Worm (Caenorhabditis elegans) whole organism, L1 larva: ENCODE measurements around the gene Y82E9BL.5.
"Not testable (repeated sequence)": the region's sequence is repeated elsewhere in the genome, so short reads cannot be mapped to it uniquely, and the experiment has no call there.

Source experiments
- C34B4.2 ChIP-seq: sonication (generic microtip); optimal IDR thresholded peaks from 2 replicates; lab custom pipeline; 2017; ENCODE audit warnings: mild to moderate bottlenecking, missing genetic modification characterization, missing compliant biosample characterization
- Y116A8C.19 ChIP-seq: sonication (generic microtip); optimal IDR thresholded peaks from 2 replicates; lab custom pipeline; 2016; ENCODE audit warnings: missing compliant biosample characterization, missing genetic modification characterization, borderline replicate concordance
- alr-1 ChIP-seq: fragments of 200-800 bp; sonication (Bioruptor generic); optimal IDR thresholded peaks from 2 replicates; lab custom pipeline; 2018; ENCODE audit warnings: borderline replicate concordance, mild to moderate bottlenecking, missing genetic modification characterization, missing compliant biosample characterization
- ceh-82 ChIP-seq, 3 experiments: fragments of 150-350 bp in 1 of 3; sonication (generic microtip) in 2 of 3; optimal IDR thresholded peaks; 2 replicates each; lab custom pipeline; 2014 to 2017; ENCODE audit warnings: missing biosample characterization in 3 of 3, missing genetic modification characterization in 3 of 3
- ceh-90 ChIP-seq: sonication (generic microtip); optimal IDR thresholded peaks from 2 replicates; lab custom pipeline; 2016; ENCODE audit warnings: missing genetic modification characterization, missing compliant biosample characterization
- ces-1 ChIP-seq: fragments of 150-350 bp; optimal IDR thresholded peaks from 2 replicates; lab custom pipeline; 2014; ENCODE audit warnings: missing biosample characterization, missing genetic modification reagents, missing genetic modification characterization
- dpl-1 ChIP-seq, 3 experiments: fragments of 150-350 bp in 2 of 3; sonication (generic microtip) in 1 of 3; optimal IDR thresholded peaks; 2 replicates each; lab custom pipeline; 2014 to 2017; ENCODE audit warnings: missing biosample characterization in 3 of 3, missing genetic modification characterization in 3 of 3, missing genetic modification reagents in 3 of 3
- dsc-1 ChIP-seq: sonication (generic microtip); optimal IDR thresholded peaks from 2 replicates; lab custom pipeline; 2016; ENCODE audit warnings: mild to moderate bottlenecking, missing genetic modification characterization, missing compliant biosample characterization
- efl-1 ChIP-seq, 4 experiments: fragments of 150-350 bp; optimal IDR thresholded peaks in 3 of 4; peaks in 1 of 4; 1 replicate in 1 of 4; 2 replicates in 3 of 4; lab custom pipeline; 2014; ENCODE audit warnings: missing biosample characterization in 2 of 4, missing genetic modification characterization in 2 of 4, missing genetic modification reagents in 2 of 4
- efl-3 ChIP-seq: fragments of 200-800 bp; sonication (Bioruptor generic); optimal IDR thresholded peaks from 2 replicates; lab custom pipeline; 2018; ENCODE audit warnings: mild to moderate bottlenecking, missing genetic modification characterization, missing compliant biosample characterization
- egl-13 ChIP-seq: sonication (generic microtip); optimal IDR thresholded peaks from 2 replicates; lab custom pipeline; 2016; ENCODE audit warnings: missing genotype, missing genetic modification reagents, missing genetic modification characterization, missing compliant biosample characterization
- egl-27 ChIP-seq, 2 experiments: fragments of 150-350 bp in 1 of 2; sonication (generic microtip); optimal IDR thresholded peaks; 3 replicates each; lab custom pipeline; 2017 to 2018; ENCODE audit warnings: missing biosample characterization in 2 of 2, missing genetic modification characterization in 2 of 2, missing genetic modification reagents in 2 of 2
- elt-2 ChIP-seq: sonication (generic microtip); optimal IDR thresholded peaks from 2 replicates; lab custom pipeline; 2016; ENCODE audit warnings: missing genetic modification characterization, mild to moderate bottlenecking, inconsistent platforms, missing compliant biosample characterization, missing genetic modification reagents
- fkh-8 ChIP-seq: sonication (generic microtip); optimal IDR thresholded peaks from 2 replicates; lab custom pipeline; 2016; ENCODE audit warnings: mild to moderate bottlenecking, missing genetic modification characterization, missing compliant biosample characterization
- lin-35 ChIP-seq, 2 experiments: fragments of 150-350 bp; optimal IDR thresholded peaks; 2 replicates each; lab custom pipeline; 2014; ENCODE audit warnings: missing biosample characterization in 2 of 2, missing genetic modification characterization in 2 of 2, missing genetic modification reagents in 2 of 2
- lin-39 ChIP-seq: fragments of 150-350 bp; optimal IDR thresholded peaks from 2 replicates; lab custom pipeline; 2014; ENCODE audit warnings: missing biosample characterization, missing genetic modification reagents, missing genetic modification characterization
- lir-3 ChIP-seq: sonication (generic microtip); optimal IDR thresholded peaks from 2 replicates; lab custom pipeline; 2016; ENCODE audit warnings: mild to moderate bottlenecking, missing genetic modification characterization, moderate library complexity, missing compliant biosample characterization; ENCODE audit not compliant: poor library complexity
- lsy-2 ChIP-seq, 2 experiments: fragments of 150-350 bp; optimal IDR thresholded peaks; 2 replicates each; lab custom pipeline; 2014; ENCODE audit warnings: missing biosample characterization in 2 of 2, missing genetic modification characterization in 2 of 2
- mab-9 ChIP-seq: fragments of 200-800 bp; sonication (Bioruptor generic); IDR thresholded peaks from 2 replicates; pipeline ENCODE4 v1.3.6; 2022; ENCODE audit warnings: missing genetic modification reagents, missing genetic modification characterization, missing compliant biosample characterization
- mef-2 ChIP-seq: fragments of 150-350 bp; optimal IDR thresholded peaks from 2 replicates; lab custom pipeline; 2014; ENCODE audit warnings: missing biosample characterization, missing genetic modification characterization
- nhr-28 ChIP-seq: fragments of 150-350 bp; optimal IDR thresholded peaks from 2 replicates; lab custom pipeline; 2014; ENCODE audit warnings: missing biosample characterization, missing genetic modification characterization
- nhr-71 ChIP-seq: sonication (generic microtip); optimal IDR thresholded peaks from 2 replicates; lab custom pipeline; 2016; ENCODE audit warnings: mild to moderate bottlenecking, missing genetic modification characterization, moderate library complexity, missing compliant biosample characterization
- nhr-77 ChIP-seq: fragments of 150-350 bp; optimal IDR thresholded peaks from 2 replicates; lab custom pipeline; 2014; ENCODE audit warnings: missing biosample characterization, missing genetic modification characterization
- nhr-90 ChIP-seq: sonication (generic microtip); optimal IDR thresholded peaks from 2 replicates; lab custom pipeline; 2016; ENCODE audit warnings: mild to moderate bottlenecking, missing genetic modification characterization, missing compliant biosample characterization; ENCODE audit not compliant: poor library complexity
- rnt-1 ChIP-seq: sonication (generic microtip); optimal IDR thresholded peaks from 2 replicates; lab custom pipeline; 2016; ENCODE audit warnings: mild to moderate bottlenecking, missing genetic modification characterization, moderate library complexity, missing compliant biosample characterization
- snpc-4 ChIP-seq: fragments of 150-350 bp; optimal IDR thresholded peaks from 2 replicates; lab custom pipeline; 2014; ENCODE audit warnings: missing biosample characterization, missing genetic modification characterization
- snu-23 ChIP-seq: sonication (generic microtip); optimal IDR thresholded peaks from 2 replicates; lab custom pipeline; 2016; ENCODE audit warnings: missing genetic modification characterization, missing compliant biosample characterization
- sptf-1 ChIP-seq: fragments of 150-350 bp; optimal IDR thresholded peaks from 2 replicates; lab custom pipeline; 2014; ENCODE audit warnings: missing biosample characterization, missing genetic modification characterization
- sup-37 ChIP-seq: fragments of 200-800 bp; sonication (Bioruptor generic); optimal IDR thresholded peaks from 2 replicates; lab custom pipeline; 2018; ENCODE audit warnings: mild to moderate bottlenecking, missing genetic modification characterization, missing compliant biosample characterization
- tlp-1 ChIP-seq: fragments of 150-350 bp; optimal IDR thresholded peaks from 2 replicates; lab custom pipeline; 2014; ENCODE audit warnings: missing biosample characterization, missing genetic modification characterization
- unc-130 ChIP-seq: fragments of 150-350 bp; optimal IDR thresholded peaks from 2 replicates; lab custom pipeline; 2017; ENCODE audit warnings: missing biosample characterization, missing genetic modification characterization, inconsistent platforms
- unc-62 ChIP-seq: fragments of 150-350 bp; optimal IDR thresholded peaks from 2 replicates; lab custom pipeline; 2014; ENCODE audit warnings: missing biosample characterization, missing genetic modification reagents, missing genetic modification characterization
- unc-98 ChIP-seq: fragments of 200-800 bp; sonication (Bioruptor generic); IDR thresholded peaks from 2 replicates; pipeline ENCODE4 v1.3.6; 2022; ENCODE audit warnings: missing genetic modification characterization, missing compliant biosample characterization
- vab-15 ChIP-seq: sonication (generic microtip); optimal IDR thresholded peaks from 2 replicates; lab custom pipeline; 2017; ENCODE audit warnings: missing genotype, mild to moderate bottlenecking, missing genetic modification characterization, missing compliant biosample characterization
- zag-1 ChIP-seq: fragments of 150-350 bp; optimal IDR thresholded peaks from 2 replicates; lab custom pipeline; 2014; ENCODE audit warnings: missing biosample characterization, missing genetic modification characterization
- ztf-11 ChIP-seq, 2 experiments: sonication (generic microtip); optimal IDR thresholded peaks; 2 replicates each; lab custom pipeline; 2016 to 2017; ENCODE audit warnings: missing genetic modification characterization in 2 of 2, missing biosample characterization in 1 of 2, missing compliant biosample characterization in 1 of 2

Y82E9BL.5 gene

DNA sequence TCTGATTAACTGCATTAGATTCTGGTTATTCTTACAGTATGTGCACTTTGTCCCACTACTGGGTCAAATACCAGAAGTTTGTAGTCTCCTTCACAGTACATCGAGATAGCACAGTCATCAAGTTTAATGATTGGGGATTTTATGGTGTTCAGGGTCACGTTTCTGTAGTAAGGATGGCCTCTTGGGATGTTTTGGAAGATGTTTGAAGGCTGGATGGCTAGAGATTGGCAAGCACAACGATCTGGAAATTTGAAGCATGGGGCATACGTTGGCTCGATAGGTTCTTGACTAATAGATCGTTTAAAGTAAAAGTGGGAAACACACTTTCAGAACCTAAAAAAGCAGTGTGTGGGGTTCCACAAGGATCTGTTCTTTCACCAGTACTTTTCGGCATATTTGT lies 10.5 kb upstream of the Y82E9BL.5 start, which contains the start of gene Y82E9BR.8:
Y82E9BR.8 (minus strand) TSS at position 101 of the 400 bp plus-strand sequence.
- TF ChIP-seq sup-37 (GFP tag; lab: Kevin White, UChicago); egl-27 (tag; optimal IDR thresholded peaks at IDR 0.05; lab: Kevin White, UChicago); fkh-8 (tag; lab: Kevin White, UChicago): not testable (repeated sequence)

DNA sequence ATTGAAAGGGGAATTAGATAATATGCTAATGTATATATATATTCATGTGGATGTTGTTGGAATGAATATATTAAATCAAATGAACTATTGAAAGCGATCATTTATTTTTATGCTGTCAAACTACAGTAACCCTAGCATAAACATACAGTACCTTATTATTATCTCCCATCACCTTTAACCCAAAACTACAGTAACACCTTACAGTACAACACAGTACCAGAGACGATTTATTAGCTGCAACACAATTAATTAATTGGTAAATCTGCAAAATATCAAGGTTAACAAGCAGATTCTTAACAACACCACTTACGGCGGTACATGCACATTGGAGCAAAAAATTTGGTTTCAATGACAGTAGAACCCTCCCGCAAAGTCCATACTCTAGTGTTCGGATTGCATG lies 7.9 kb upstream of the Y82E9BL.5 start, which contains the start of gene Y82E9BL.1:
Y82E9BL.1 (minus strand) TSS at position 101 of the 400 bp plus-strand sequence.
- no peak for TF ChIP-seq lsy-2 (tag; optimal IDR thresholded peaks at IDR 0.05; lab: Kevin White, UChicago)
- TF ChIP-seq elt-2 (tag; lab: Kevin White, UChicago), result no peak
- TF ChIP-seq vab-15, result no peak
- TF ChIP-seq nhr-77 (tag; lab: Kevin White, UChicago), result no peak
- TF ChIP-seq efl-3 (GFP tag; lab: Kevin White, UChicago), result no peak
- no peak for TF ChIP-seq alr-1 (tag; lab: Kevin White, UChicago)
- TF ChIP-seq ztf-11 (tag; optimal IDR thresholded peaks at IDR 0.05; lab: Kevin White, UChicago), result no peak
- TF ChIP-seq dsc-1 (tag; lab: Kevin White, UChicago), result no peak
- no peak for TF ChIP-seq dpl-1 (GFP tag; optimal IDR thresholded peaks at IDR 0.05; lab: Kevin White, UChicago)
- no peak for TF ChIP-seq ces-1
- no peak for TF ChIP-seq mef-2 (tag; lab: Kevin White, UChicago)
- TF ChIP-seq snpc-4 (tag; lab: Kevin White, UChicago), result no peak
- TF ChIP-seq nhr-28 (tag; lab: Kevin White, UChicago), result no peak
- no peak for TF ChIP-seq mab-9 (GFP tag; lab: Robert Waterston, UW)
- TF ChIP-seq sptf-1 (tag; lab: Kevin White, UChicago), result no peak
- no peak for TF ChIP-seq ceh-82 (tag; optimal IDR thresholded peaks at IDR 0.05; lab: Kevin White, UChicago)
- TF ChIP-seq rnt-1 (tag; lab: Kevin White, UChicago), result no peak
- TF ChIP-seq snu-23 (GFP tag; lab: Kevin White, UChicago), result no peak

DNA sequence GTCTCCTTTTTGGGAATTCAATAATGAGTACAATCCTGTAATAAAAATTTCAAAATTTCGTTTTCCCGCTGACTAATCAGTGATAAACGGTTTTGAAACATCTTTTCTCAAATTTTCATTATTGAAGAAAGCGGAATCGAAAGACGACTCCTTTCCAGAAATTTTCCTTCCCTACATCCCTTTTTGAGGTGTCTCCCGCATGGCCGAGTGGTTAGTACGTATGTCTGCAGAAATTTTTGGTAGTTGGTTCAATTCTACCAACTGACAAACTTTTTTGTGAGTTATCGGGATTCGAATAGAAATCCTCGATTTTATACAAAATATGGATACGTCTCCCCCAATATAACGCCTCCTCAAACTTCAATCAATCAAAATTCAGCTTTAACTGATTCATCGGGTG lies 7.1 kb upstream of the Y82E9BL.5 start:
- TF ChIP-seq lin-39 (tag; lab: Kevin White, UChicago), result no peak
- TF ChIP-seq C34B4.2 (tag; lab: Kevin White, UChicago), result no peak
- TF ChIP-seq efl-1 (optimal IDR thresholded peaks at IDR 0.05; lab: Kevin White, UChicago), result no peak
- no peak for TF ChIP-seq efl-1 (GFP tag; optimal IDR thresholded peaks at IDR 0.05 in 1 of 2; lab: Kevin White, UChicago)
- no peak for TF ChIP-seq ceh-90 (tag; lab: Kevin White, UChicago)
- TF ChIP-seq alr-1 (tag; lab: Kevin White, UChicago), result no peak
- TF ChIP-seq sptf-1 (tag; lab: Kevin White, UChicago), result no peak
- no peak for TF ChIP-seq Y116A8C.19 (tag; lab: Kevin White, UChicago)
- TF ChIP-seq nhr-71, result no peak
- TF ChIP-seq zag-1 (tag; lab: Kevin White, UChicago), result no peak
- no peak for TF ChIP-seq unc-62 (GFP tag; lab: Kevin White, UChicago)
- no peak for TF ChIP-seq unc-98
- no peak for TF ChIP-seq lir-3 (tag; lab: Kevin White, UChicago)
- TF ChIP-seq unc-130 (tag; lab: Kevin White, UChicago), result no peak
- no peak for TF ChIP-seq lin-35 (GFP tag; optimal IDR thresholded peaks at IDR 0.05; lab: Kevin White, UChicago)
- TF ChIP-seq tlp-1 (tag; lab: Kevin White, UChicago), result no peak
- TF ChIP-seq egl-13 (tag; lab: Kevin White, UChicago), result no peak
- TF ChIP-seq, all 84 proteins: peak for 0

- TF ChIP-seq nhr-90 (tag; lab: Kevin White, UChicago) (no peak), efl-1 (optimal IDR thresholded peaks at IDR 0.05; lab: Kevin White, UChicago) (no peak), efl-1 (GFP tag; optimal IDR thresholded peaks at IDR 0.05 in 1 of 2; lab: Kevin White, UChicago) (peak in 1 of 2 experiments; percentile 62)
- TF ChIP-seq, all 84 proteins: peak for 1
Measured at ce11 chrIII:1350745-1351144, 3.3 kb upstream of the Y82E9BL.5 start, which contains the start of gene Y82E9BL.3. TSS of gene Y82E9BL.3 (minus strand) at chrIII:1350845.
